Fruit fly (Drosophila melanogaster): ENCODE data around the gene Ude.

Gene Ude

DNA sequence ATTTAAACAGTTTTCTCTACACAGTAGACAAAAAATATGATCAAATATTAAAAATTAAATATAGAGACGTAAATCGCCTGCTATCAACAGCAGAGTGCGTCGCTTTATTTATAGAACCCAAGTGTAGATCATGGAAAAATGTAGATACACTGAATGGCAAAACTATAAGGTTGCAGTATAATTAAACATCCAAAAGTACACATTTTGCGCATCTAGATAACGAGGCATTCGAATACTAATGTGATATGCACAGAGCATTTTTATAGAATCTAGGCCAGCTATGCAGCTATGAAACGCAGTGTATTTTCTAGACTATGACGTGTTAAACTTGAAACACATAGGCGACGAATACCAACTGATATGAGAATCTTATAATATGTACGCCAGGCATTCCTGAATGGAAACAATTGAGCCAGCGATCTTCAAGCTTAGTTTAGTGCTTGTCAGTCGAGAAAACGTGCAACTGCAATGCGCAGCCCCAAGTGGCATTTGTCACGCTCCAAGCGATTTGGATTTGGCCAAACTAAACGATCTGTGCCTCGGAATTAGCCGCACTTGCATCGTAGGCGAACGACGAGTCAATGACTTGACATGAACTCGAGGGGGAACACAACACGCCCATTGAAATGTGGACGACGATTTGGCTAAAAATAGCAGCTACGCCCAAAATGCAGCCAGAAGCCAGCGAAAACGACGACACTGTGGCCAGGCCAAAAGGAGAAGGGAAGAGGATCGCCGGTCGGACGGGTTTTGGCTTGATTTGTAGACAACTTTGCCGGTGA, 11.6 kb upstream of the Ude start (continued):
- TF ChIP-seq CG12071 (GFP tag; optimal IDR thresholded peaks at IDR 0.05) (peak; percentile 94), Hr78 (GFP tag; optimal IDR thresholded peaks at IDR 0.05) (peak in 1 of 2 experiments; percentile 63), CG10267 (tag; optimal IDR thresholded peaks at IDR 0.05) (peak; percentile 63), btn (GFP tag; optimal IDR thresholded peaks at IDR 0.05) (peak; percentile 73), CG6765 (GFP tag; optimal IDR thresholded peaks at IDR 0.05) (peak; percentile 77), CG33557 (GFP tag; optimal IDR thresholded peaks at IDR 0.05) (no peak), CG4617 (GFP tag; optimal IDR thresholded peaks at IDR 0.05; ENCODE audit: borderline replicate concordance) (peak; percentile 36), da (GFP tag; optimal IDR thresholded peaks at IDR 0.05) (peak; percentile 68), eyg (GFP tag; optimal IDR thresholded peaks at IDR 0.05) (peak; percentile 64), gcm (GFP tag; optimal IDR thresholded peaks at IDR 0.05) (peak; percentile 82), CG17385 (GFP tag; optimal IDR thresholded peaks at IDR 0.05) (peak; percentile 89), Asciz (GFP tag; optimal IDR thresholded peaks at IDR 0.05) (peak; percentile 79), Elba2 (GFP tag; optimal IDR thresholded peaks at IDR 0.05) (no peak), Oaz (GFP tag; IDR thresholded peaks at IDR 0.05) (peak; percentile 83), CG4282 (GFP tag; optimal IDR thresholded peaks at IDR 0.05) (peak; percentile 57), CG11085 (GFP tag; IDR thresholded peaks at IDR 0.05) (peak; percentile 63; the same call in 1 of the 2 replicates), CG8924 (tag; optimal IDR thresholded peaks at IDR 0.05) (peak; percentile 86), CG2116 (GFP tag; optimal IDR thresholded peaks at IDR 0.05) (peak; percentile 38), tx (GFP tag; optimal IDR thresholded peaks at IDR 0.05) (peak; percentile 88), bab2 (GFP tag; optimal IDR thresholded peaks at IDR 0.05) (peak; percentile 86), Abd-B (GFP tag; optimal IDR thresholded peaks at IDR 0.05) (no peak), gem (tag; optimal IDR thresholded peaks at IDR 0.05) (peak; percentile 91), mld (GFP tag; IDR thresholded peaks at IDR 0.05; ENCODE audit: partially characterized antibody) (0 out of 3 replicates have a peak, but pooled peaks have one; percentile 20), sna (GFP tag; IDR thresholded peaks at IDR 0.05; ENCODE audit: partially characterized antibody) (no peak), CG15601 (tag; optimal IDR thresholded peaks at IDR 0.05) (peak; percentile 68), run (tag; optimal IDR thresholded peaks at IDR 0.05) (peak; percentile 59), dm (GFP tag; optimal IDR thresholded peaks at IDR 0.05) (peak; percentile 71), Stat92E (GFP tag; optimal IDR thresholded peaks at IDR 0.05) (peak in 1 of 3 experiments; percentile 6), Max (GFP tag; optimal IDR thresholded peaks at IDR 0.05) (peak; percentile 73), H15 (GFP tag; IDR thresholded peaks at IDR 0.05) (peak; percentile 86), Ada2b (GFP tag; IDR thresholded peaks at IDR 0.05) (peak; percentile 90), CG7357 (GFP tag; IDR thresholded peaks at IDR 0.05) (peak; percentile 79), CG12769 (tag; optimal IDR thresholded peaks at IDR 0.05) (peak; percentile 96), CG3847 (GFP tag; IDR thresholded peaks at IDR 0.05) (peak; percentile 87), Eip74EF (GFP tag; optimal IDR thresholded peaks at IDR 0.05) (peak in 1 of 2 experiments; percentile 81), Taf1 (GFP tag; IDR thresholded peaks at IDR 0.05) (peak; percentile 89), zen (tag; optimal IDR thresholded peaks at IDR 0.05) (peak; percentile 49), Side (GFP tag; optimal IDR thresholded peaks at IDR 0.05) (peak; percentile 78), sens (GFP tag) (peak; percentile 97), CG1603 (tag; optimal IDR thresholded peaks at IDR 0.05) (peak; percentile 91), CG10565 (GFP tag; optimal IDR thresholded peaks at IDR 0.05) (peak; percentile 44), inv (GFP tag; IDR thresholded peaks at IDR 0.05; ENCODE audit: partially characterized antibody) (no peak), slbo (GFP tag; IDR thresholded peaks at IDR 0.05) (peak; percentile 94), tio (GFP tag; optimal IDR thresholded peaks at IDR 0.05) (peak; percentile 79), sima (GFP tag; optimal IDR thresholded peaks at IDR 0.05) (peak; percentile 71), Nf-YB (GFP tag; optimal IDR thresholded peaks at IDR 0.05) (peak; percentile 63), CG6683 (GFP tag; optimal IDR thresholded peaks at IDR 0.05) (peak; percentile 70)

All from whole organism, embryonic.